Worm (Caenorhabditis elegans): Measurements from ENCODE around the gene glb-5.

DNA sequence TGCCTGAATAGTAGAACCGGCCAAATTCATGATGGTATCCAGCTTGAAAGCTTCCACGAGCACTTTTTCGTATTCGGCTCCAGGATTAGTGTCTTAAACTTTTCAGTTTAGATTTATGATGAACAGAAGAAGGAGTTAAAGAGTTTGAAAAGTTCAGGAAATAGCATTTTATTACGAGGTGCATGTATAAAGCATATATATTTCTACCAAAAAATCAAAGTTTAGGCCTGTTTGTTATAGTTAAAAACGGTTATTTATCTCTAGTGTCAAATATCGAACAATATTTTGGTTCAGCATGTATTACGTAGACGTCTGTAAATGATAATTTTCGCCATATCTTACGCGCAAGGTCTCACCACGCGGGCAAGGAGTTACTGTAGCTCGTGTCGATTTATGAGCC lies 22.6 kb downstream of the glb-5 start, which contains the start of gene klc-2:
- no peak for TF ChIP-seq ama-1 (optimal IDR thresholded peaks at IDR 0.05)
- TF ChIP-seq nhr-11 (tag; optimal IDR thresholded peaks at IDR 0.05): no peak
- TF ChIP-seq nhr-23 (tag; optimal IDR thresholded peaks at IDR 0.05): no peak
- TF ChIP-seq lin-15B (tag; optimal IDR thresholded peaks at IDR 0.05): no peak
- TF ChIP-seq unc-62 (GFP tag; optimal IDR thresholded peaks at IDR 0.05): no peak
- TF ChIP-seq nhr-12 (tag; optimal IDR thresholded peaks at IDR 0.05): no peak
- TF ChIP-seq mdl-1 (tag; optimal IDR thresholded peaks at IDR 0.05): no peak

Measured in whole organism, L3 larva.